Fruit fly (Drosophila melanogaster) whole organism, embryonic: ENCODE data around the gene ninaE.

ENCODE experiments used
- CG10147 ChIP-seq: fragments of 200-800 bp; sonication (Bioruptor generic); optimal IDR thresholded peaks from 2 replicates; lab custom pipeline; 2019; ENCODE audit warnings: missing biosample characterization, mild to moderate bottlenecking, missing genetic modification characterization, moderate library complexity
- CG12155 ChIP-seq: fragments of 200-800 bp; sonication (Bioruptor generic); optimal IDR thresholded peaks from 3 replicates; lab custom pipeline; 2016; ENCODE audit warnings: missing biosample characterization, missing genetic modification characterization
- CG13624 ChIP-seq: fragments of 200-800 bp; sonication (Bioruptor generic); optimal IDR thresholded peaks from 2 replicates; lab custom pipeline; 2016; ENCODE audit warnings: missing biosample characterization, missing genetic modification characterization
- CG13894 ChIP-seq: fragments of 200-800 bp; sonication (Bioruptor generic); optimal IDR thresholded peaks from 3 replicates; lab custom pipeline; 2018; ENCODE audit warnings: missing biosample characterization, mild to moderate bottlenecking, missing genetic modification characterization, moderate library complexity
- CG1647 ChIP-seq: fragments of 200-800 bp; sonication (Bioruptor generic); optimal IDR thresholded peaks from 3 replicates; lab custom pipeline; 2016; ENCODE audit warnings: missing biosample characterization, missing genetic modification characterization
- CG17385 ChIP-seq: fragments of 200-800 bp; sonication (Bioruptor generic); optimal IDR thresholded peaks from 3 replicates; lab custom pipeline; 2018; ENCODE audit warnings: missing biosample characterization, mild to moderate bottlenecking, missing genetic modification characterization
- CG2116 ChIP-seq: fragments of 200-800 bp; sonication (Bioruptor generic); optimal IDR thresholded peaks from 3 replicates; lab custom pipeline; 2018; ENCODE audit warnings: missing biosample characterization, mild to moderate bottlenecking, missing genetic modification characterization
- CG4404 ChIP-seq: fragments of 200-800 bp; sonication (Bioruptor generic); IDR thresholded peaks from 2 replicates; pipeline ENCODE4 v1.3.6; 2022; ENCODE audit warnings: missing biosample characterization, missing genetic modification characterization
- CG4424 ChIP-seq: fragments of 200-800 bp; sonication (Bioruptor generic); optimal IDR thresholded peaks from 3 replicates; lab custom pipeline; 2016; ENCODE audit warnings: missing biosample characterization, missing genetic modification characterization
- CG4820 ChIP-seq: fragments of 200-800 bp; sonication (Bioruptor generic); optimal IDR thresholded peaks from 3 replicates; lab custom pipeline; 2016; ENCODE audit warnings: missing biosample characterization, missing genetic modification characterization
- CG6813 ChIP-seq: fragments of 200-800 bp; sonication (Bioruptor generic); optimal IDR thresholded peaks from 2 replicates; lab custom pipeline; 2017; ENCODE audit warnings: missing biosample characterization, missing genetic modification characterization, mild to moderate bottlenecking, moderate library complexity, missing genetic modification reagents
- CG7928 ChIP-seq: fragments of 200-800 bp; sonication (Bioruptor generic); optimal IDR thresholded peaks from 2 replicates; lab custom pipeline; 2017; ENCODE audit warnings: missing biosample characterization, mild to moderate bottlenecking, missing genetic modification characterization
- CG8924 ChIP-seq: fragments of 200-800 bp; optimal IDR thresholded peaks from 3 replicates; lab custom pipeline; 2019; ENCODE audit warnings: missing biosample characterization, mild to moderate bottlenecking, missing genetic modification characterization, moderate library complexity
- Dip3 ChIP-seq: fragments of 200-800 bp; sonication (Bioruptor generic); optimal IDR thresholded peaks from 3 replicates; lab custom pipeline; 2016; ENCODE audit warnings: missing biosample characterization, missing genetic modification characterization
- Drgx ChIP-seq: fragments of 200-800 bp; sonication (Bioruptor generic); IDR thresholded peaks from 2 replicates; pipeline ENCODE4 v1.3.6; 2022; ENCODE audit warnings: missing biosample characterization, missing genetic modification characterization
- Ets97D ChIP-seq: fragments of 200-800 bp; sonication (Bioruptor generic); optimal IDR thresholded peaks from 3 replicates; lab custom pipeline; 2016; ENCODE audit warnings: missing biosample characterization, missing genetic modification characterization
- Hand ChIP-seq: fragments of 200-800 bp; sonication (Bioruptor generic); optimal IDR thresholded peaks from 2 replicates; lab custom pipeline; 2017; ENCODE audit warnings: mild to moderate bottlenecking, missing biosample characterization, missing genetic modification reagents, missing genetic modification characterization
- Hey ChIP-seq: fragments of 200-800 bp; sonication (Bioruptor generic); optimal IDR thresholded peaks from 3 replicates; lab custom pipeline; 2018; ENCODE audit warnings: missing biosample characterization, mild to moderate bottlenecking, missing genetic modification characterization
- Hmx ChIP-seq: fragments of 200-800 bp; sonication (Bioruptor generic); optimal IDR thresholded peaks from 2 replicates; lab custom pipeline; 2016; ENCODE audit warnings: missing biosample characterization, missing genetic modification characterization
- Hr39 ChIP-seq: fragments of >200 bp; optimal IDR thresholded peaks from 2 replicates; lab custom pipeline; 2017
- MESR4 ChIP-seq: fragments of 200-800 bp; sonication (Bioruptor generic); optimal IDR thresholded peaks from 2 replicates; lab custom pipeline; 2018; ENCODE audit warnings: missing biosample characterization, mild to moderate bottlenecking, missing genetic modification characterization, moderate library complexity
- Mrtf ChIP-seq: fragments of 200-800 bp; sonication (Bioruptor generic); IDR thresholded peaks from 3 replicates; pipeline ENCODE4 v1.3.6; 2022; ENCODE audit warnings: missing biosample characterization, missing genetic modification characterization
- Myb ChIP-seq: fragments of 200-800 bp; sonication (Bioruptor generic); optimal IDR thresholded peaks from 2 replicates; lab custom pipeline; 2016; ENCODE audit warnings: missing biosample characterization, missing genetic modification characterization
- Oli ChIP-seq: fragments of 200-800 bp; sonication (Bioruptor generic); optimal IDR thresholded peaks from 2 replicates; lab custom pipeline; 2018; ENCODE audit warnings: missing biosample characterization, mild to moderate bottlenecking, missing genetic modification characterization, moderate library complexity
- Ravus ChIP-seq: fragments of 200-800 bp; sonication (Bioruptor generic); IDR thresholded peaks from 2 replicates; pipeline ENCODE4 v1.3.6; 2022; ENCODE audit warnings: missing biosample characterization, missing genetic modification characterization
- Sin3A ChIP-seq: fragments of >200 bp; optimal IDR thresholded peaks from 2 replicates; lab custom pipeline; 2018
- Sox102F ChIP-seq: fragments of 200-800 bp; sonication (Bioruptor generic); optimal IDR thresholded peaks from 2 replicates; lab custom pipeline; 2018; ENCODE audit warnings: missing biosample characterization, mild to moderate bottlenecking, missing genetic modification characterization, moderate library complexity
- Sry-δ ChIP-seq: fragments of 200-800 bp; sonication (Bioruptor generic); optimal IDR thresholded peaks from 2 replicates; lab custom pipeline; 2016; ENCODE audit warnings: missing biosample characterization, missing genetic modification characterization
- Stat92E ChIP-seq, 3 experiments: fragments of >200 bp in 2 of 3; fragments of 200-800 bp in 1 of 3; sonication (Bioruptor generic) in 1 of 3; optimal IDR thresholded peaks; 2 replicates each; lab custom pipeline; 2017 to 2019; ENCODE audit warnings: missing biosample characterization in 3 of 3, missing genetic modification characterization in 3 of 3, mild to moderate bottlenecking in 1 of 3, moderate library complexity in 1 of 3
- TFAM ChIP-seq: fragments of 200-800 bp; sonication (Bioruptor generic); optimal IDR thresholded peaks from 2 replicates; lab custom pipeline; 2017; ENCODE audit warnings: missing biosample characterization, missing genetic modification characterization, inconsistent platforms
- Usf ChIP-seq: fragments of 200-800 bp; sonication (Bioruptor generic); optimal IDR thresholded peaks from 2 replicates; lab custom pipeline; 2017; ENCODE audit warnings: missing genotype, missing biosample characterization, missing genetic modification characterization
- YL-1 ChIP-seq: fragments of 200-800 bp; sonication (Bioruptor generic); optimal IDR thresholded peaks from 3 replicates; lab custom pipeline; 2017; ENCODE audit warnings: missing biosample characterization, mild to moderate bottlenecking, missing genetic modification characterization
- ab ChIP-seq: fragments of 200-800 bp; sonication (Bioruptor generic); optimal IDR thresholded peaks from 2 replicates; lab custom pipeline; 2016; ENCODE audit warnings: missing biosample characterization, missing genetic modification characterization
- ap ChIP-seq: fragments of 200-800 bp; sonication (Bioruptor generic); IDR thresholded peaks from 2 replicates; pipeline ENCODE4 v1.3.6; 2022; ENCODE audit warnings: missing biosample characterization, missing genetic modification characterization
- ara ChIP-seq: fragments of 200-800 bp; sonication (Bioruptor generic); IDR thresholded peaks from 2 replicates; pipeline ENCODE4 v1.3.6; 2022; ENCODE audit warnings: missing biosample characterization, missing genetic modification characterization
- bbx ChIP-seq: fragments of 200-800 bp; sonication (Bioruptor generic); IDR thresholded peaks from 2 replicates; pipeline ENCODE4 v1.3.6; 2022; ENCODE audit warnings: missing biosample characterization, missing genetic modification characterization; ENCODE audit not compliant: partially characterized antibody
- bigmax ChIP-seq: fragments of 200-800 bp; sonication (Bioruptor generic); optimal IDR thresholded peaks from 2 replicates; lab custom pipeline; 2018; ENCODE audit warnings: missing biosample characterization, mild to moderate bottlenecking, missing genetic modification characterization
- chn ChIP-seq: fragments of 200-800 bp; sonication (Bioruptor generic); optimal IDR thresholded peaks from 2 replicates; lab custom pipeline; 2016; ENCODE audit warnings: missing biosample characterization, missing genetic modification characterization
- crol ChIP-seq: fragments of 200-800 bp; sonication (Bioruptor generic); IDR thresholded peaks from 2 replicates; pipeline ENCODE4 v1.3.6; 2022; ENCODE audit warnings: missing biosample characterization, missing genetic modification characterization
- cwo ChIP-seq: fragments of 200-800 bp; sonication (Bioruptor generic); optimal IDR thresholded peaks from 3 replicates; lab custom pipeline; 2017; ENCODE audit warnings: missing biosample characterization, missing genetic modification characterization, mild to moderate bottlenecking, moderate library complexity, missing genetic modification reagents
- da ChIP-seq: fragments of 200-800 bp; sonication (Bioruptor generic); optimal IDR thresholded peaks from 2 replicates; lab custom pipeline; 2016; ENCODE audit warnings: missing biosample characterization, missing genetic modification characterization
- grn ChIP-seq: fragments of 200-800 bp; sonication (Bioruptor generic); optimal IDR thresholded peaks from 3 replicates; lab custom pipeline; 2017; ENCODE audit warnings: missing biosample characterization, missing genetic modification characterization
- ind ChIP-seq: fragments of 200-800 bp; sonication (Bioruptor generic); optimal IDR thresholded peaks from 3 replicates; lab custom pipeline; 2016; ENCODE audit warnings: missing biosample characterization, missing genetic modification characterization
- klu ChIP-seq: fragments of 200-800 bp; sonication (Bioruptor generic); IDR thresholded peaks from 2 replicates; pipeline ENCODE4 v1.3.6; 2022; ENCODE audit warnings: missing biosample characterization, missing genetic modification characterization
- maf-S ChIP-seq: fragments of 200-800 bp; sonication (Bioruptor generic); optimal IDR thresholded peaks from 2 replicates; lab custom pipeline; 2016; ENCODE audit warnings: missing biosample characterization, missing genetic modification characterization
- nerfin-1 ChIP-seq: fragments of 200-800 bp; sonication (Bioruptor generic); optimal IDR thresholded peaks from 3 replicates; lab custom pipeline; 2019; ENCODE audit warnings: missing biosample characterization, mild to moderate bottlenecking, missing genetic modification characterization, moderate library complexity
- nom ChIP-seq: fragments of 200-800 bp; sonication (Bioruptor generic); optimal IDR thresholded peaks from 2 replicates; lab custom pipeline; 2017; ENCODE audit warnings: missing biosample characterization, missing genetic modification characterization, mild to moderate bottlenecking, moderate library complexity, missing genetic modification reagents
- row ChIP-seq: fragments of 200-800 bp; sonication (Bioruptor generic); IDR thresholded peaks from 3 replicates; pipeline ENCODE4 v1.3.6; 2022; ENCODE audit warnings: missing biosample characterization, missing genetic modification characterization
- run ChIP-seq: fragments of 200-800 bp; sonication (Bioruptor generic); optimal IDR thresholded peaks from 3 replicates; lab custom pipeline; 2018; ENCODE audit warnings: missing biosample characterization, mild to moderate bottlenecking, missing genetic modification characterization
- tgo ChIP-seq: fragments of 200-800 bp; sonication (Bioruptor generic); IDR thresholded peaks from 3 replicates; pipeline ENCODE4 v1.3.6; 2022; ENCODE audit warnings: missing biosample characterization, missing genetic modification characterization
- tin ChIP-seq: fragments of 200-800 bp; sonication (Bioruptor generic); optimal IDR thresholded peaks from 3 replicates; lab custom pipeline; 2016; ENCODE audit warnings: missing biosample characterization, missing genetic modification characterization
- tx ChIP-seq: fragments of 200-800 bp; sonication (Bioruptor generic); optimal IDR thresholded peaks from 2 replicates; lab custom pipeline; 2016; ENCODE audit warnings: missing biosample characterization, missing genetic modification characterization

The ninaE gene

dm6 chr3R:19877427-19878076 is 10.5 kb downstream of the ninaE start, which contains the start of the genes CG17186 and Arc42 (continued):
- TF ChIP-seq Hmx (GFP tag; lab: Kevin White, UChicago) (no peak), Sin3A (peak; percentile 34), Ravus (GFP tag; lab: Robert Waterston, UW) (no peak), ap (GFP tag; lab: Robert Waterston, UW) (no peak), CG8924 (peak; percentile 55), CG7928 (GFP tag; lab: Kevin White, UChicago) (peak; percentile 10), CG12155 (GFP tag; lab: Kevin White, UChicago) (peak; percentile 6), crol (GFP tag; lab: Robert Waterston, UW) (no peak), Mrtf (GFP tag; lab: Robert Waterston, UW) (no peak), ind (GFP tag; lab: Kevin White, UChicago) (no peak), da (no peak), TFAM (GFP tag; lab: Kevin White, UChicago) (no peak), tgo (no peak), maf-S (no peak), Sry-δ (GFP tag; lab: Kevin White, UChicago) (no peak), CG4424 (GFP tag; lab: Kevin White, UChicago) (peak; percentile 27), MESR4 (GFP tag; lab: Kevin White, UChicago) (no peak), CG4820 (GFP tag; lab: Kevin White, UChicago) (no peak), Myb (GFP tag; lab: Kevin White, UChicago) (peak; percentile 8), CG13624 (no peak), run (tag; lab: Kevin White, UChicago) (no peak), bbx (no peak), nerfin-1 (no peak), CG4404 (GFP tag; lab: Robert Waterston, UW) (no peak), klu (GFP tag; lab: Robert Waterston, UW) (no peak), CG10147 (GFP tag; lab: Kevin White, UChicago) (peak; percentile 10), Ets97D (GFP tag; lab: Kevin White, UChicago) (peak; percentile 47), Hey (tag; lab: Kevin White, UChicago) (no peak), tin (GFP tag; lab: Kevin White, UChicago) (no peak), Drgx (GFP tag; lab: Robert Waterston, UW) (no peak), Stat92E (GFP tag; optimal IDR thresholded peaks at IDR 0.05; lab: Kevin White, UChicago) (peak in 1 of 3 experiments; percentile 24), CG6813 (GFP tag; lab: Kevin White, UChicago) (no peak), CG1647 (GFP tag; lab: Kevin White, UChicago) (no peak), ara (GFP tag; lab: Robert Waterston, UW) (no peak), CG17385 (no peak), cwo (GFP tag; lab: Kevin White, UChicago) (no peak), bigmax (GFP tag; lab: Kevin White, UChicago) (no peak), YL-1 (GFP tag; lab: Kevin White, UChicago) (peak; percentile 75), Dip3 (peak; percentile 11), CG13894 (no peak), Usf (GFP tag; lab: Kevin White, UChicago) (no peak), ab (GFP tag; lab: Kevin White, UChicago) (no peak), chn (no peak), Hand (GFP tag; lab: Kevin White, UChicago) (no peak), row (GFP tag; lab: Robert Waterston, UW) (peak; percentile 38), CG2116 (GFP tag; lab: Kevin White, UChicago) (peak; percentile 54), nom (GFP tag; lab: Kevin White, UChicago) (peak; percentile 96), tx (GFP tag; lab: Kevin White, UChicago) (no peak), Hr39 (lab: Kevin White, UChicago) (no peak), Sox102F (no peak), Oli (tag; lab: Kevin White, UChicago) (no peak), grn (GFP tag; lab: Kevin White, UChicago) (no peak)
